Worm (Caenorhabditis elegans) whole organism, L1 larva: Measurements from ENCODE around the gene arrd-9.

Experiments used
- mab-9 ChIP-seq: fragments of 200-800 bp; sonication (Bioruptor generic); IDR thresholded peaks from 2 replicates; pipeline ENCODE4 v1.3.6; 2022; ENCODE audit warnings: missing genetic modification reagents, missing genetic modification characterization, missing compliant biosample characterization
- nhr-28 ChIP-seq: fragments of 150-350 bp; optimal IDR thresholded peaks from 2 replicates; lab custom pipeline; 2014; ENCODE audit warnings: missing biosample characterization, missing genetic modification characterization
- nhr-76 ChIP-seq: sonication (generic microtip); optimal IDR thresholded peaks from 2 replicates; lab custom pipeline; 2017; ENCODE audit warnings: missing biosample characterization, missing genetic modification characterization
- ztf-11 ChIP-seq, 2 experiments: sonication (generic microtip); optimal IDR thresholded peaks; 2 replicates each; lab custom pipeline; 2016 to 2017; ENCODE audit warnings: missing genetic modification characterization in 2 of 2, missing biosample characterization in 1 of 2, missing compliant biosample characterization in 1 of 2

DNA sequence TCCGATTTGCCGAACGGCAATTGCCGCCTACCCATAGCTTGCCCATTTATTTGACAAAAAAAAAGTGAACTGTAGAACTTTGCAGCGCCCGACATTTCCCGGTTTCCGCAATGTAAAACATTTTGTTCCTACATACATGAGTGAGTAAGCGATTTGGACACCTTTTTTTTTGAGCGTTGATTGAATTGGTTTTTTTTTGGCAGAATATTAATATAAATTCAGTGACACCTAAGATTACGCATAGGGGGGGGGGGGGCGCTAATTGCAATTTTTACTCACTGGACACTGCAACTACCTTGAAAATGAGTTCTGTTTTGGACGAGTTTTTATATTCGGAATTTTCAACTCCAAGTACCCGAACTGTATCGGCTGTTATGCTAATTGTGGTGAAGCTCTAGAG, 44.8 kb upstream of the arrd-9 start, which contains the start of gene srx-118:
- TF ChIP-seq ztf-11 (tag; optimal IDR thresholded peaks at IDR 0.05; lab: Kevin White, UChicago) (no peak), nhr-76 (tag; lab: Kevin White, UChicago) (no peak), mab-9 (GFP tag; lab: Robert Waterston, UW) (no peak), nhr-28 (tag; lab: Kevin White, UChicago) (no peak)
